Worm (Caenorhabditis elegans) whole organism, late embryonic: ENCODE results near the gene tag-153.
A peak's percentile ranks its signal among the peaks of the same experiment; 100 is the strongest.

Experiments used
- Y22D7AL.16 ChIP-seq: sonication (generic microtip); optimal IDR thresholded peaks from 2 replicates; lab custom pipeline; 2016; ENCODE audit warnings: missing genetic modification characterization, missing compliant biosample characterization
- dve-1 ChIP-seq: sonication (generic microtip); optimal IDR thresholded peaks from 2 replicates; lab custom pipeline; 2017; ENCODE audit warnings: antibody characterized with exemption, mild to moderate bottlenecking, missing genetic modification characterization, missing compliant biosample characterization
- nhr-11 ChIP-seq: fragments of 150-350 bp; optimal IDR thresholded peaks from 2 replicates; lab custom pipeline; 2014; ENCODE audit warnings: missing biosample characterization, missing genetic modification characterization

- no peak for TF ChIP-seq nhr-11
- no peak for TF ChIP-seq Y22D7AL.16
- peak; percentile 19 for TF ChIP-seq dve-1 (tag; lab: Kevin White, UChicago)
Observed at ce11 chrV:9318046-9318445, 4.8 kb upstream of the tag-153 start, which contains the start of gene kvs-3.
